Worm (Caenorhabditis elegans): ENCODE measurements around the gene F47B8.10.

The F47B8.10 gene

ce11 chrV:14347234-14347826 is 5.6 kb downstream of the F47B8.10 start, which contains the start of gene cept-2:
Gene cept-2 (plus strand): TSS chrV:14347766.
- TF ChIP-seq W03F9.2 (tag; optimal IDR thresholded peaks at IDR 0.05) (peak; percentile 97), dao-5 (tag; optimal IDR thresholded peaks at IDR 0.05) (no peak), him-1 (tag; optimal IDR thresholded peaks at IDR 0.05) (peak; percentile 59)

ce11 chrV:14350498-14350897 is 8.7 kb downstream of the F47B8.10 start:
- TF ChIP-seq W03F9.2 (tag; optimal IDR thresholded peaks at IDR 0.05) (no peak), dao-5 (tag; optimal IDR thresholded peaks at IDR 0.05) (no peak), him-1 (tag; optimal IDR thresholded peaks at IDR 0.05) (no peak)

- TF ChIP-seq him-1 (tag; optimal IDR thresholded peaks at IDR 0.05) (peak; percentile 50), dao-5 (tag; optimal IDR thresholded peaks at IDR 0.05) (no peak), W03F9.2 (tag; optimal IDR thresholded peaks at IDR 0.05) (peak; percentile 67)
These were observed 9.2 kb downstream of the F47B8.10 start for ce11 chrV:14350949-14351348.

- TF ChIP-seq dao-5 (tag; optimal IDR thresholded peaks at IDR 0.05) = no peak
- TF ChIP-seq him-1 (tag; optimal IDR thresholded peaks at IDR 0.05) = no peak
- no peak for TF ChIP-seq W03F9.2 (tag; optimal IDR thresholded peaks at IDR 0.05)
These were observed 9.9 kb downstream of the F47B8.10 start, which contains the start of gene vha-13 for ce11 chrV:14351629-14352028. Gene vha-13 (plus strand): TSS chrV:14351709.

- TF ChIP-seq W03F9.2 (tag; optimal IDR thresholded peaks at IDR 0.05) (no peak), him-1 (tag; optimal IDR thresholded peaks at IDR 0.05) (no peak), dao-5 (tag; optimal IDR thresholded peaks at IDR 0.05) (no peak)
These were observed 10.3 kb downstream of the F47B8.10 start for ce11 chrV:14352032-14352431.

ce11 chrV:14354258-14354877 is 12.6 kb downstream of the F47B8.10 start, which contains the start of gene Y49A3A.3:
Gene Y49A3A.3 (plus strand): TSS chrV:14354410.
- TF ChIP-seq dao-5 (tag; optimal IDR thresholded peaks at IDR 0.05) (peak; percentile 71), W03F9.2 (tag; optimal IDR thresholded peaks at IDR 0.05) (no peak)

ce11 chrV:14355738-14356368 is 14.1 kb downstream of the F47B8.10 start, which contains the start of gene cyn-1:
Gene cyn-1 (plus strand): TSS chrV:14356076.
- peak; percentile 53 for TF ChIP-seq him-1 (tag; optimal IDR thresholded peaks at IDR 0.05)
- no peak for TF ChIP-seq dao-5 (tag; optimal IDR thresholded peaks at IDR 0.05)
- peak; percentile 89 for TF ChIP-seq W03F9.2 (tag; optimal IDR thresholded peaks at IDR 0.05)

ce11 chrV:14358577-14358976 is 16.8 kb downstream of the F47B8.10 start, which contains the start of gene Y49A3A.4:
Gene Y49A3A.4 (minus strand): TSS chrV:14358890.
- TF ChIP-seq him-1 (tag; optimal IDR thresholded peaks at IDR 0.05) (no peak), dao-5 (tag; optimal IDR thresholded peaks at IDR 0.05) (no peak), W03F9.2 (tag; optimal IDR thresholded peaks at IDR 0.05) (no peak)

- TF ChIP-seq W03F9.2 (tag; optimal IDR thresholded peaks at IDR 0.05) (no peak), him-1 (tag; optimal IDR thresholded peaks at IDR 0.05) (no peak), dao-5 (tag; optimal IDR thresholded peaks at IDR 0.05) (no peak)
These were observed 20.2 kb downstream of the F47B8.10 start for ce11 chrV:14361973-14362372.

- TF ChIP-seq him-1 (tag; optimal IDR thresholded peaks at IDR 0.05) (no peak), dao-5 (tag; optimal IDR thresholded peaks at IDR 0.05) (no peak), W03F9.2 (tag; optimal IDR thresholded peaks at IDR 0.05) (no peak)
These were observed 22.9 kb downstream of the F47B8.10 start for ce11 chrV:14364586-14365248.

ce11 chrV:14366487-14366962 is 24.8 kb downstream of the F47B8.10 start:
- TF ChIP-seq W03F9.2 (tag; optimal IDR thresholded peaks at IDR 0.05) (no peak), dao-5 (tag; optimal IDR thresholded peaks at IDR 0.05) (no peak), him-1 (tag; optimal IDR thresholded peaks at IDR 0.05) (peak; percentile 85)

ce11 chrV:14368272-14369052 is 26.7 kb downstream of the F47B8.10 start:
- TF ChIP-seq dao-5 (tag; optimal IDR thresholded peaks at IDR 0.05) (no peak), W03F9.2 (tag; optimal IDR thresholded peaks at IDR 0.05) (peak; percentile 14), him-1 (tag; optimal IDR thresholded peaks at IDR 0.05) (peak; percentile 22)

ce11 chrV:14369412-14369811 is 27.6 kb downstream of the F47B8.10 start:
- TF ChIP-seq W03F9.2 (tag; optimal IDR thresholded peaks at IDR 0.05) (no peak), dao-5 (tag; optimal IDR thresholded peaks at IDR 0.05) (no peak), him-1 (tag; optimal IDR thresholded peaks at IDR 0.05) (no peak)

All from whole organism, L4/young adult.